Worm (Caenorhabditis elegans) whole organism, late embryonic: ENCODE results near the gene C05C12.1.

ENCODE experiments used
- F13H6.1 ChIP-seq: sonication (generic microtip); optimal IDR thresholded peaks from 2 replicates; lab custom pipeline; 2016; ENCODE audit warnings: missing genetic modification characterization, missing compliant biosample characterization
- ceh-18 ChIP-seq: sonication (generic microtip); optimal IDR thresholded peaks from 2 replicates; lab custom pipeline; 2016; ENCODE audit warnings: missing genetic modification characterization, missing compliant biosample characterization
- ceh-45 ChIP-seq: fragments of 200-800 bp; sonication (Bioruptor generic); IDR thresholded peaks from 2 replicates; pipeline ENCODE4 v1.3.6; 2022; ENCODE audit warnings: missing genetic modification reagents, missing genetic modification characterization, missing compliant biosample characterization
- dmd-4 ChIP-seq: sonication (generic microtip); optimal IDR thresholded peaks from 2 replicates; lab custom pipeline; 2016; ENCODE audit warnings: borderline replicate concordance, missing genetic modification characterization, missing compliant biosample characterization
- dve-1 ChIP-seq: sonication (generic microtip); optimal IDR thresholded peaks from 2 replicates; lab custom pipeline; 2017; ENCODE audit warnings: antibody characterized with exemption, mild to moderate bottlenecking, missing genetic modification characterization, missing compliant biosample characterization
- fkh-6 ChIP-seq: sonication (generic microtip); optimal IDR thresholded peaks from 2 replicates; lab custom pipeline; 2016; ENCODE audit warnings: missing genetic modification characterization, missing compliant biosample characterization
- lin-11 ChIP-seq: fragments of 200-800 bp; sonication (Bioruptor generic); optimal IDR thresholded peaks from 2 replicates; lab custom pipeline; 2018; ENCODE audit warnings: mild to moderate bottlenecking, missing genetic modification characterization, missing compliant biosample characterization
- nfya-1 ChIP-seq: sonication (generic microtip); optimal IDR thresholded peaks from 2 replicates; lab custom pipeline; 2017; ENCODE audit warnings: missing genetic modification characterization, mild to moderate bottlenecking, missing compliant biosample characterization, antibody characterized with exemption, moderate library complexity
- npax-4 ChIP-seq: sonication (generic microtip); optimal IDR thresholded peaks from 2 replicates; lab custom pipeline; 2016; ENCODE audit warnings: missing genetic modification characterization, missing compliant biosample characterization
- pax-1 ChIP-seq: fragments of 150-350 bp; optimal IDR thresholded peaks from 2 replicates; lab custom pipeline; 2014; ENCODE audit warnings: missing biosample characterization, missing genetic modification characterization
- pqm-1 ChIP-seq: sonication (generic microtip); optimal IDR thresholded peaks from 2 replicates; lab custom pipeline; 2016; ENCODE audit warnings: missing genetic modification characterization, missing compliant biosample characterization
- sdc-2 ChIP-seq: sonication (generic microtip); optimal IDR thresholded peaks from 2 replicates; lab custom pipeline; 2016; ENCODE audit warnings: missing genotype, missing genetic modification characterization, missing compliant biosample characterization
- tbx-2 ChIP-seq: sonication (generic microtip); optimal IDR thresholded peaks from 2 replicates; lab custom pipeline; 2016; ENCODE audit warnings: missing genetic modification characterization, missing compliant biosample characterization
- unc-55 ChIP-seq: sonication (generic microtip); optimal IDR thresholded peaks from 2 replicates; lab custom pipeline; 2017; ENCODE audit warnings: missing biosample characterization, missing genetic modification reagents, missing genetic modification characterization

- TF ChIP-seq dve-1 = no peak
- no peak for TF ChIP-seq nfya-1 (tag; lab: Kevin White, UChicago)
- no peak for TF ChIP-seq unc-55 (GFP tag; lab: Kevin White, UChicago)
- no peak for TF ChIP-seq pqm-1 (tag; lab: Kevin White, UChicago)
- no peak for TF ChIP-seq pax-1 (tag; lab: Kevin White, UChicago)
- TF ChIP-seq F13H6.1 (tag; lab: Kevin White, UChicago) = no peak
- TF ChIP-seq ceh-18 (tag; lab: Kevin White, UChicago) = no peak
- no peak for TF ChIP-seq sdc-2 (tag; lab: Kevin White, UChicago)
- TF ChIP-seq dmd-4 (tag; lab: Kevin White, UChicago) = no peak
- no peak for TF ChIP-seq lin-11 (tag; lab: Kevin White, UChicago)
- TF ChIP-seq tbx-2 (tag; lab: Kevin White, UChicago) = no peak
- no peak for TF ChIP-seq npax-4 (tag; lab: Kevin White, UChicago)
- no peak for TF ChIP-seq fkh-6 (tag; lab: Kevin White, UChicago)
- no peak for TF ChIP-seq ceh-45 (GFP tag; lab: Robert Waterston, UW)
Observed at ce11 chrIV:11210781-11211256, 43.0 kb upstream of the C05C12.1 start, which contains the start of gene adk-1.
